Worm (Caenorhabditis elegans) whole organism, L3 larva: ENCODE data around the gene K08B12.1.

ENCODE experiments used
- ceh-16 ChIP-seq: sonication (generic microtip); optimal IDR thresholded peaks from 2 replicates; lab custom pipeline; 2017; ENCODE audit warnings: missing biosample characterization, missing genetic modification characterization
- ceh-82 ChIP-seq: fragments of 150-350 bp; optimal IDR thresholded peaks from 2 replicates; lab custom pipeline; 2014; ENCODE audit warnings: missing biosample characterization, missing genetic modification characterization
- fkh-10 ChIP-seq: sonication (generic microtip); optimal IDR thresholded peaks from 2 replicates; lab custom pipeline; 2017; ENCODE audit warnings: missing biosample characterization, missing genetic modification reagents, missing genetic modification characterization
- jun-1 ChIP-seq: fragments of 150-350 bp; optimal IDR thresholded peaks from 2 replicates; lab custom pipeline; 2014; ENCODE audit warnings: missing biosample characterization, missing genetic modification reagents, missing genetic modification characterization
- nhr-11 ChIP-seq: fragments of 150-350 bp; optimal IDR thresholded peaks from 2 replicates; lab custom pipeline; 2014; ENCODE audit warnings: missing biosample characterization, missing genetic modification characterization
- nhr-28 ChIP-seq: fragments of 150-350 bp; optimal IDR thresholded peaks from 2 replicates; lab custom pipeline; 2014; ENCODE audit warnings: missing biosample characterization, missing genetic modification characterization
- pqm-1 ChIP-seq: fragments of 150-350 bp; optimal IDR thresholded peaks from 2 replicates; lab custom pipeline; 2017; ENCODE audit warnings: missing biosample characterization, missing genetic modification characterization, inconsistent platforms
- unc-39 ChIP-seq: sonication (generic microtip); optimal IDR thresholded peaks from 4 replicates; lab custom pipeline; 2017; ENCODE audit warnings: missing biosample characterization, missing genetic modification characterization

DNA sequence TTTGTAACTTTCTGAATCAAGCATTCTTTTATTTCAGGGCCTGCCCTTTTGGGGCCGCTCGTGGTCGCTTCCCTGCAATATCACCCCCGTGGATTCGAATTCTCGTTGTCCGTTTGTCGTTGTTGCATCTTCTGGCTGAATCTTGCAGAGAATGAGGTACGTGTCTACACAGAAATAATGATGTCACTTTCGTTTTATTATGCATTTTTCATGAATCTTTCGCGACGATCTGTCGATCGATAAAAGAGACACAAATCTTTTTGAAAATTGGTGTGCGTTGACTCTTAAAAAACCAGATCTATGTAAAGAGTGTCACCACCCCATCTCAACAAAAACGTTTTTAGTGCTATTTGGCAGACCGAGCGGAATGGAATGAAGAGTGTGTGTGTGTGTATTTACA is 10.0 kb upstream of the K08B12.1 start:
- TF ChIP-seq jun-1 (no peak), ceh-82 (tag; lab: Kevin White, UChicago) (no peak), unc-39 (tag; lab: Kevin White, UChicago) (no peak), fkh-10 (GFP tag; lab: Kevin White, UChicago) (no peak), nhr-11 (tag; lab: Kevin White, UChicago) (no peak), nhr-28 (tag; lab: Kevin White, UChicago) (no peak), ceh-16 (tag; lab: Kevin White, UChicago) (no peak), pqm-1 (tag; lab: Kevin White, UChicago) (no peak)
